Fruit fly (Drosophila melanogaster): ENCODE results near the gene CG12877.

CG12877 gene

dm6 chr3R:27699540-27700228 is 7.2 kb upstream of the CG12877 start, which contains the start of gene ALiX:
Gene ALiX (minus strand): TSS chr3R:27700110.
- no peak for TF ChIP-seq noc (tag; optimal IDR thresholded peaks at IDR 0.05)

dm6 chr3R:27700229-27700573 is 6.7 kb upstream of the CG12877 start, which contains the start of gene btz:
Gene btz (plus strand): TSS chr3R:27700361.
- TF ChIP-seq noc (tag; optimal IDR thresholded peaks at IDR 0.05): no peak

DNA sequence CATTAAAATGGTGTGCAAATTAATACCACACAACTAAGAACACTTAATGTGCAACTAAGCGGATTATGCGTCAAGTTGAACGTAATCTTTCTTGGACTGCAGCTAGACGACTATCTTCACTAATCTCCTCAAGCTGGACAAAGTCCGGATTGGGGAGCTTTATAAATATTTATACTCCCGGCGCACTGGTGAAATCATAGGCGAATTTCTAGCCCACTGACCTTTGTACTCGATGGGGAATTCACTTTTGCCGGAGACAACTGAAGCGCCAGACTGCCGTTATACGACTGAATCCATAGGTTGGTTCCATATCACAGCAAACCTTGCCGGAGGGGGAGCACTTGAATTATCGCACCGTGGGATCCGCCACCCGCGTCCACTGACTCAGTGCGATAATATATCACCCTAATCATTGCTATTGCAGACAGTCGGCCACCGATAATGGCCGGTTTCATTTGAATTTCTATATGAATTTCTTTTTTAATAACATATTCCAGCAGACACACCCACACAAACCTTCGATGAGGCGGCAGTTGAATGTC is 790 bp upstream of the CG12877 start:
- no peak for TF ChIP-seq noc (tag; optimal IDR thresholded peaks at IDR 0.05)

- no peak for TF ChIP-seq noc (tag; optimal IDR thresholded peaks at IDR 0.05)
Measured at dm6 chr3R:27736367-27737005, 29.6 kb downstream of the CG12877 start, which contains the start of gene Ets98B. Gene Ets98B (plus strand): TSS chr3R:27736538.

DNA sequence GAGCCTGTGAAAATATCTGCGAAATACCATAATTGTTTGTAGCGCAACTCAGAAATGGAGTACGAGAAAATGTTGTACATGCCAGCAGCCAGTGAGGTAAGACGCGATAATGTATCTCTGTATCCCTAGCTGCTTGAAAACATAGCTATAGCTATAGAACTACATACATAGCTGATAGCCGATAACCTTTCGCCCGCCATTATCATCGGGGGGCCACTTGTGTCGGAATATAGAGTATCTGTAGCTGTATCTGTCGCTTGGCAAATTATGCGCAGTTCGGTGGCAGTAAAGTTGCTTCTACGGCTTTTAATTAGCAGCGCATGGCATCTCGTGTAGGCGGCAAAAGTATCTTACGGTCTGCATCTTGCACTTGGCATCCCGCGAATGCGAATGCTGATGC is 30.1 kb downstream of the CG12877 start:
- TF ChIP-seq noc (tag; optimal IDR thresholded peaks at IDR 0.05): no peak

DNA sequence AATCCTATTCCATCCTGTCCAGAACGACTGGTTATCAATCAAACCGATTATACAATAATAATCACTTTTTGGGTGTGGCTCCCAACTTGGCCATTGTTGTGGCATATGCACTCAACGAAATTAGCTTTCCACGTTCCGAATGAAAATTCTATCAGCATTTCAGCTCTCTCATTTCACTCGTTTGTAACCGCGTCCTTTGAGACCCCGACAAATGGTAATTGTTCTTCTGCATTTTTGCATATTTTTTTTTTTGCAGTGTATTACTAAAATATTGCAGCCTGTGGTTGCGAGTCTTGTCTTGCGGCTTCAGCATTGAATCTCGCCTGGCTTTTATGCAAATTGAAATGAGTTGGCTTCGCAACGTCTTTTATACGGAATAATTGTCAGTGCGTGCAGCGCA is 31.4 kb downstream of the CG12877 start:
- no peak for TF ChIP-seq noc (tag; optimal IDR thresholded peaks at IDR 0.05)

DNA sequence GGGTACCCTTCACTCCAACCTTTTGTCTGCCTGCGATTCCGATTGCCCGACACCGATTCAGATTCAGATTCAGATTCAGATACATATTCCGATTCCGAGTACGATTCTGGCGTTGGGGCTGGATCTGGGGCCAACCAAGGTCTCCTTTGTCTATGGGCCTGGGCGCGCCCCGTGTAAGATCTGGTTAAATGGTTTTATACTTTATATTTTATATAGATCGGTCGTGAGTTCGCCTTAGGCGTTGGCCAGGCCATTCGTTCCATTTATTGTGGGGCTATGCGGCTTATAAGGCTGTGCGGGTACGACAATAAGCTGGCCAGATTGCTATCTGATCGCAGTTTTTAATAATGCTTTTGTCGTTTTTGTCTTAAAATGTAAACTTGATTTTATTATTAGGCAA is 33.1 kb downstream of the CG12877 start:
- no peak for TF ChIP-seq noc (tag; optimal IDR thresholded peaks at IDR 0.05)

DNA sequence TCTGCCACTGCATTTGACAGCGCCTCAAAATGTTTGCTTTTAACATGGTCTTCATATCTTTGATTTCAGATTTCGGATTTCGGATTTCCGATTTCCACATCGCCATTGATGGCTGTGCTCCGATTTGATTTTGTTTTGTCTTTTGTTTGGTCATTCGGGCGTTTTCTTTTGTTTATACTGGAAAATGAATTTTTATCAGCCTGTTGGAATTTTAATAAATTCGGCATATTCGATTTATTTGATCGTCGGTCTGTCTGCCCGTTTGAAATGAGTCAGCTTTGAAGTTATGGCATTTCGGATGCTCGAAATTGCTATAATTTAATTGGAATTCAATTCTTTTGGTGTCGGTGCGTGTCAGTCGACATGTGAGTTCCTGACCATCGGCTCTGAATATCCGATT is 33.8 kb downstream of the CG12877 start:
- TF ChIP-seq noc (tag; optimal IDR thresholded peaks at IDR 0.05): no peak
